Fruit fly (Drosophila melanogaster) whole organism, embryonic: ENCODE data around the gene PLCXD.

Experiments
- CG1024 ChIP-seq: fragments of 200-800 bp; sonication (Bioruptor generic); IDR thresholded peaks from 2 replicates; pipeline ENCODE4 v1.3.6; 2022; ENCODE audit warnings: missing biosample characterization, missing genetic modification characterization
- CG11695 ChIP-seq: fragments of 200-800 bp; sonication (Bioruptor generic); IDR thresholded peaks from 3 replicates; pipeline ENCODE4 v1.3.6; 2022; ENCODE audit warnings: missing biosample characterization, missing genetic modification characterization
- CG12219 ChIP-seq: fragments of 200-800 bp; sonication (Bioruptor generic); optimal IDR thresholded peaks from 3 replicates; lab custom pipeline; 2018; ENCODE audit warnings: missing biosample characterization, mild to moderate bottlenecking, missing genetic modification characterization
- CG2875 ChIP-seq: fragments of 200-800 bp; sonication (Bioruptor generic); optimal IDR thresholded peaks from 2 replicates; lab custom pipeline; 2017; ENCODE audit warnings: missing biosample characterization, mild to moderate bottlenecking, missing genetic modification characterization, missing genetic modification reagents
- CG30020 ChIP-seq: fragments of 200-800 bp; optimal IDR thresholded peaks from 2 replicates; lab custom pipeline; 2019; ENCODE audit warnings: missing biosample characterization, mild to moderate bottlenecking, missing genetic modification characterization, moderate library complexity
- CG34224 ChIP-seq: fragments of 200-800 bp; sonication (Bioruptor generic); IDR thresholded peaks from 3 replicates; pipeline ENCODE4 v1.3.6; 2022; ENCODE audit warnings: missing biosample characterization, missing genetic modification characterization; ENCODE audit not compliant: partially characterized antibody
- CG3726 ChIP-seq: fragments of 200-800 bp; sonication (Bioruptor generic); IDR thresholded peaks from 3 replicates; pipeline ENCODE4, ENCODE4 v1.3.6; 2022; ENCODE audit warnings: missing biosample characterization, missing genetic modification characterization
- CG4854 ChIP-seq: fragments of 200-800 bp; sonication (Bioruptor generic); optimal IDR thresholded peaks from 2 replicates; lab custom pipeline; 2016; ENCODE audit warnings: missing biosample characterization, missing genetic modification characterization, inconsistent platforms
- CG5953 ChIP-seq: fragments of 200-800 bp; sonication (Bioruptor generic); IDR thresholded peaks from 2 replicates; pipeline ENCODE4 v1.3.6; 2022; ENCODE audit warnings: missing biosample characterization, missing genetic modification characterization
- CG6254 ChIP-seq: fragments of 200-800 bp; sonication (Bioruptor generic); optimal IDR thresholded peaks from 3 replicates; lab custom pipeline; 2017; ENCODE audit warnings: mild to moderate bottlenecking, missing biosample characterization, missing genetic modification reagents, missing genetic modification characterization
- CG6854 ChIP-seq: fragments of 200-800 bp; sonication (Bioruptor generic); optimal IDR thresholded peaks from 3 replicates; lab custom pipeline; 2017; ENCODE audit warnings: missing biosample characterization, mild to moderate bottlenecking, missing genetic modification characterization
- CG8944 ChIP-seq: fragments of 200-800 bp; sonication (Bioruptor generic); optimal IDR thresholded peaks from 3 replicates; lab custom pipeline; 2016; ENCODE audit warnings: missing biosample characterization, missing genetic modification characterization
- CG9609 ChIP-seq: fragments of 200-800 bp; sonication (Bioruptor generic); optimal IDR thresholded peaks from 3 replicates; lab custom pipeline; 2016; ENCODE audit warnings: missing biosample characterization, missing genetic modification characterization
- CG9797 ChIP-seq: fragments of 200-800 bp; sonication (Bioruptor generic); optimal IDR thresholded peaks from 3 replicates; lab custom pipeline; 2018; ENCODE audit warnings: missing biosample characterization, mild to moderate bottlenecking, missing genetic modification characterization
- Camta ChIP-seq: fragments of 200-800 bp; sonication (Bioruptor generic); optimal IDR thresholded peaks from 2 replicates; lab custom pipeline; 2016; ENCODE audit warnings: missing biosample characterization, missing genetic modification characterization
- CrebB ChIP-seq: fragments of 200-800 bp; sonication (Bioruptor generic); optimal IDR thresholded peaks from 3 replicates; lab custom pipeline; 2018; ENCODE audit warnings: missing biosample characterization, mild to moderate bottlenecking, missing genetic modification characterization
- HLH3B ChIP-seq: fragments of 200-800 bp; sonication (Bioruptor generic); IDR thresholded peaks from 2 replicates; pipeline ENCODE4 v1.3.6; 2022; ENCODE audit warnings: missing biosample characterization, missing genetic modification characterization
- Mad ChIP-seq: fragments of 200-800 bp; sonication (Bioruptor generic); optimal IDR thresholded peaks from 2 replicates; lab custom pipeline; 2016; ENCODE audit warnings: missing biosample characterization, missing genetic modification characterization
- NFAT ChIP-seq: fragments of 200-800 bp; sonication (Bioruptor generic); IDR thresholded peaks from 2 replicates; pipeline ENCODE4 v1.3.6; 2022; ENCODE audit warnings: missing biosample characterization, missing genetic modification characterization
- Neu2 ChIP-seq: fragments of 200-800 bp; sonication (Bioruptor generic); optimal IDR thresholded peaks from 3 replicates; lab custom pipeline; 2016; ENCODE audit warnings: missing biosample characterization, missing genetic modification characterization, borderline replicate concordance
- Nf-YB ChIP-seq: fragments of 200-800 bp; sonication (Bioruptor generic); optimal IDR thresholded peaks from 3 replicates; lab custom pipeline; 2019; ENCODE audit warnings: missing biosample characterization, mild to moderate bottlenecking, missing genetic modification characterization, moderate library complexity
- Poxn ChIP-seq: fragments of 200-800 bp; sonication (Bioruptor generic); IDR thresholded peaks from 2 replicates; pipeline ENCODE4 v1.3.6; 2022; ENCODE audit warnings: missing biosample characterization, missing genetic modification characterization
- Ptx1 ChIP-seq: fragments of 200-800 bp; sonication (Bioruptor generic); IDR thresholded peaks from 2 replicates; pipeline ENCODE4 v1.3.6; 2022; ENCODE audit warnings: missing biosample characterization, missing genetic modification characterization
- Side ChIP-seq: fragments of 200-800 bp; sonication (Bioruptor generic); optimal IDR thresholded peaks from 2 replicates; lab custom pipeline; 2016; ENCODE audit warnings: missing biosample characterization, missing genetic modification characterization
- Tbp ChIP-seq: fragments of >200 bp; optimal IDR thresholded peaks from 2 replicates; lab custom pipeline; 2018; ENCODE audit warnings: missing biosample characterization, missing genetic modification characterization
- Trl ChIP-seq, 3 experiments: fragments of >200 bp in 2 of 3; fragments of 200-800 bp in 1 of 3; sonication (Bioruptor generic) in 1 of 3; optimal IDR thresholded peaks; 2 replicates in 1 of 3; 3 replicates in 2 of 3; lab custom pipeline; 2016 to 2017; ENCODE audit warnings: missing biosample characterization in 1 of 3, missing genetic modification characterization in 1 of 3
- Xbp1 ChIP-seq: fragments of 200-800 bp; sonication (Bioruptor generic); optimal IDR thresholded peaks from 3 replicates; lab custom pipeline; 2016; ENCODE audit warnings: missing biosample characterization, mild to moderate bottlenecking, missing genetic modification characterization
- YL-1 ChIP-seq: fragments of 200-800 bp; sonication (Bioruptor generic); optimal IDR thresholded peaks from 3 replicates; lab custom pipeline; 2017; ENCODE audit warnings: missing biosample characterization, mild to moderate bottlenecking, missing genetic modification characterization
- crol ChIP-seq: fragments of 200-800 bp; sonication (Bioruptor generic); IDR thresholded peaks from 2 replicates; pipeline ENCODE4 v1.3.6; 2022; ENCODE audit warnings: missing biosample characterization, missing genetic modification characterization
- crp ChIP-seq, 2 experiments: fragments of 200-800 bp; sonication (Bioruptor generic); optimal IDR thresholded peaks; 2 replicates in 1 of 2; 3 replicates in 1 of 2; lab custom pipeline; 2017; ENCODE audit warnings: missing biosample characterization in 2 of 2, missing genetic modification characterization in 2 of 2, mild to moderate bottlenecking in 1 of 2, moderate library complexity in 1 of 2
- ems ChIP-seq: fragments of 200-800 bp; sonication (Bioruptor generic); optimal IDR thresholded peaks from 3 replicates; lab custom pipeline; 2016; ENCODE audit warnings: missing biosample characterization, missing genetic modification characterization
- en ChIP-seq: fragments of 200-800 bp; sonication (Bioruptor generic); optimal IDR thresholded peaks from 2 replicates; lab custom pipeline; 2016; ENCODE audit warnings: missing biosample characterization, missing genetic modification characterization
- ewg ChIP-seq: fragments of 200-800 bp; sonication (Bioruptor generic); optimal IDR thresholded peaks from 3 replicates; lab custom pipeline; 2017; ENCODE audit warnings: mild to moderate bottlenecking, missing biosample characterization, missing genetic modification reagents, missing genetic modification characterization
- fd3F ChIP-seq: fragments of 200-800 bp; sonication (Bioruptor generic); optimal IDR thresholded peaks from 2 replicates; lab custom pipeline; 2018; ENCODE audit warnings: missing biosample characterization, mild to moderate bottlenecking, missing genetic modification characterization, moderate library complexity
- gcm ChIP-seq: fragments of 200-800 bp; sonication (Bioruptor generic); optimal IDR thresholded peaks from 2 replicates; lab custom pipeline; 2019; ENCODE audit warnings: missing biosample characterization, mild to moderate bottlenecking, missing genetic modification characterization, moderate library complexity
- gsb-n ChIP-seq: fragments of 200-800 bp; sonication (Bioruptor generic); optimal IDR thresholded peaks from 3 replicates; lab custom pipeline; 2018; ENCODE audit warnings: missing biosample characterization, mild to moderate bottlenecking, missing genetic modification characterization
- ham ChIP-seq: fragments of 200-800 bp; sonication (Bioruptor generic); IDR thresholded peaks from 2 replicates; pipeline ENCODE4 v1.3.6; 2022; ENCODE audit warnings: missing biosample characterization, missing genetic modification characterization
- lbe ChIP-seq: fragments of 200-800 bp; sonication (Bioruptor generic); optimal IDR thresholded peaks from 2 replicates; lab custom pipeline; 2016; ENCODE audit warnings: missing biosample characterization, mild to moderate bottlenecking, missing genetic modification characterization
- nau ChIP-seq: fragments of 200-800 bp; sonication (Bioruptor generic); optimal IDR thresholded peaks from 3 replicates; lab custom pipeline; 2017; ENCODE audit warnings: missing biosample characterization, mild to moderate bottlenecking, missing genetic modification characterization, missing genetic modification reagents
- nerfin-2 ChIP-seq: fragments of 200-800 bp; sonication (Bioruptor generic); IDR thresholded peaks from 2 replicates; pipeline ENCODE4 v1.3.6; 2022; ENCODE audit warnings: missing biosample characterization, missing genetic modification characterization; ENCODE audit not compliant: partially characterized antibody
- pita ChIP-seq: fragments of 200-800 bp; sonication (Bioruptor generic); optimal IDR thresholded peaks from 2 replicates; lab custom pipeline; 2017; ENCODE audit warnings: missing biosample characterization, mild to moderate bottlenecking, missing genetic modification characterization
- pros ChIP-seq: fragments of 200-800 bp; sonication (Bioruptor generic); optimal IDR thresholded peaks from 3 replicates; lab custom pipeline; 2019; ENCODE audit warnings: missing biosample characterization, mild to moderate bottlenecking, missing genetic modification characterization, moderate library complexity
- rib ChIP-seq: fragments of 200-800 bp; sonication (Bioruptor generic); IDR thresholded peaks from 2 replicates; pipeline ENCODE4 v1.3.6; 2022; ENCODE audit warnings: missing biosample characterization, missing genetic modification characterization
- row ChIP-seq: fragments of 200-800 bp; sonication (Bioruptor generic); IDR thresholded peaks from 3 replicates; pipeline ENCODE4 v1.3.6; 2022; ENCODE audit warnings: missing biosample characterization, missing genetic modification characterization
- schlank ChIP-seq: fragments of 200-800 bp; sonication (Bioruptor generic); optimal IDR thresholded peaks from 2 replicates; lab custom pipeline; 2018; ENCODE audit warnings: missing biosample characterization, mild to moderate bottlenecking, missing genetic modification characterization
- sisA ChIP-seq: fragments of 200-800 bp; sonication (Bioruptor generic); IDR thresholded peaks from 2 replicates; pipeline ENCODE4 v1.3.6; 2022; ENCODE audit warnings: missing biosample characterization, missing genetic modification characterization
- sob ChIP-seq: fragments of 200-800 bp; sonication (Bioruptor generic); IDR thresholded peaks from 2 replicates; pipeline ENCODE4 v1.3.6; 2022; ENCODE audit warnings: missing biosample characterization, missing genetic modification characterization
- twi ChIP-seq: fragments of 200-800 bp; optimal IDR thresholded peaks from 2 replicates; lab custom pipeline; 2019; ENCODE audit warnings: missing biosample characterization, mild to moderate bottlenecking, missing genetic modification characterization, moderate library complexity
- usp ChIP-seq: fragments of >200 bp; optimal IDR thresholded peaks from 2 replicates; lab custom pipeline; 2017; ENCODE audit warnings: missing biosample characterization, missing genetic modification characterization

PLCXD gene

dm6 chr2L:12010100-12010876, 38.9 kb upstream of the PLCXD start (continued):
- TF ChIP-seq HLH3B (no peak), CrebB (tag; lab: Kevin White, UChicago) (no peak), CG34224 (no peak), gsb-n (tag; lab: Kevin White, UChicago) (peak; percentile 63), CG6254 (GFP tag; lab: Kevin White, UChicago) (peak; percentile 46), CG8944 (GFP tag; lab: Kevin White, UChicago) (no peak), Side (peak; percentile 56), Xbp1 (no peak), CG11695 (no peak), Ptx1 (GFP tag; lab: Robert Waterston, UW) (no peak), gcm (GFP tag; lab: Kevin White, UChicago) (no peak), ems (GFP tag; lab: Kevin White, UChicago) (no peak), YL-1 (GFP tag; lab: Kevin White, UChicago) (no peak), sob (GFP tag; lab: Robert Waterston, UW) (no peak), sisA (GFP tag; lab: Robert Waterston, UW) (no peak), fd3F (GFP tag; lab: Kevin White, UChicago) (no peak), en (GFP tag; lab: Kevin White, UChicago) (no peak), CG3726 (no peak), pita (GFP tag; lab: Kevin White, UChicago) (no peak), CG6854 (GFP tag; lab: Kevin White, UChicago) (no peak), nau (GFP tag; lab: Kevin White, UChicago) (peak; percentile 18), usp (GFP tag; lab: Kevin White, UChicago) (no peak), Nf-YB (peak; percentile 100), CG1024 (GFP tag; lab: Robert Waterston, UW) (no peak), Mad (GFP tag; lab: Kevin White, UChicago) (no peak), pros (peak; percentile 99), ewg (GFP tag; lab: Kevin White, UChicago) (peak; percentile 7), Trl (optimal IDR thresholded peaks at IDR 0.05; lab: Kevin White, UChicago) (peak; percentile 6 to 48), Trl (GFP tag; optimal IDR thresholded peaks at IDR 0.05; lab: Kevin White, UChicago) (peak; percentile 6), schlank (tag; lab: Kevin White, UChicago) (no peak), lbe (peak; percentile 47), CG30020 (tag; lab: Kevin White, UChicago) (no peak), Tbp (GFP tag; lab: Kevin White, UChicago) (no peak), rib (GFP tag; lab: Robert Waterston, UW) (no peak), CG9609 (GFP tag; lab: Kevin White, UChicago) (no peak), twi (tag; lab: Kevin White, UChicago) (peak; percentile 86)

DNA sequence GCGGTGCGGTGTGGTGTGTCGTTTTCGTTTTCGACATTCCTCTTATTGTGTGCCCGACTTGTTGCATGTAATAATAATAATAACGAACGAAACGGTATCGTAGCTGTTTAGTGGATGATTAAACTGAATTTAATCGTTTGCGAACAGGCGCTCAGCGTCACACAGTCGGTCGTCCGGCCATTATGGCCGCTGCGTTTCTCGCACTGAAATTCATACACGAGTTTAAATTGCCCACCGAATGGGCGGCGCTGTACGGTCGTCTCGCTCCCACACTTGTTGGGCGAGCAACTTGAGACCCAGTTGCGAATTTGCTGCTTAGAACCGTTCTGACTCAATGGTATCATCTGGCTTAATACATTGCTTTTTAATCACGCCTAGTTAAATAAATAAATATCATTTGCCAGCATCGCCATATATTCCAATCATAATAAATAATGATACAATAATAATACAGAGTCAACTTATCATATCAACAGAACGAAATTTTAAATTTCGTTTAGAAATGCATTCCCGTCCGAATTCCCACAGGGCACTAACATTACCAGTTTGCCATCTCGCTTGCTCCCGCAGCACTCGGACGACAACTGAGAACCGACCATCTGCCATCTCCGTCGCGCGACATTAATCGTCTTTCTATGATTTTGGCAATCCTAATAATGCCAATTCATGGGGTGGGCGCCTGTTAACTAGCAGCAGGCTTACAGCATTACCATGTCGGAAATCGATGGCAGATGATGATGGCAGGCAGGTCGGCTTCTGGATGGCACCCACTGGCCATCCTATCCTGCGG, 38.1 kb upstream of the PLCXD start:
- peak; percentile 39 for TF ChIP-seq Camta
- peak in 1 of 2 experiments; percentile 68 for TF ChIP-seq crp (GFP tag; optimal IDR thresholded peaks at IDR 0.05; lab: Kevin White, UChicago)
- no peak for TF ChIP-seq row
- TF ChIP-seq Poxn: no peak
- peak; percentile 13 for TF ChIP-seq CG9797 (GFP tag; lab: Kevin White, UChicago)
- TF ChIP-seq crol (GFP tag; lab: Robert Waterston, UW): no peak
- peak; percentile 67 for TF ChIP-seq CG2875 (GFP tag; lab: Kevin White, UChicago)
- peak; percentile 91 for TF ChIP-seq CG12219 (GFP tag; lab: Kevin White, UChicago)
- no peak for TF ChIP-seq nerfin-2 (GFP tag; lab: Robert Waterston, UW)
- no peak for TF ChIP-seq CG5953 (GFP tag; lab: Robert Waterston, UW)
- no peak for TF ChIP-seq NFAT (GFP tag; lab: Robert Waterston, UW)
- TF ChIP-seq ham (GFP tag; lab: Robert Waterston, UW): no peak
- no peak for TF ChIP-seq Neu2 (GFP tag; lab: Kevin White, UChicago)
- TF ChIP-seq CG4854: peak; percentile 51
